Fruit fly (Drosophila melanogaster) whole organism, pupa: Measurements from ENCODE around the gene CG1503.
A peak's percentile ranks its signal among the peaks of the same experiment; 100 is the strongest.

ENCODE experiments used
- CG10348 ChIP-seq: fragments of 200-800 bp; sonication (Bioruptor generic); IDR thresholded peaks from 2 replicates; pipeline ENCODE4 v1.3.6; 2022; ENCODE audit warnings: missing biosample characterization, missing genetic modification characterization
- CG12605 ChIP-seq: fragments of 200-800 bp; sonication (Bioruptor generic); IDR thresholded peaks from 2 replicates; pipeline ENCODE4 v1.3.6; 2022; ENCODE audit warnings: missing biosample characterization, missing genetic modification characterization
- CG13204 ChIP-seq: fragments of 200-800 bp; sonication (Bioruptor generic); optimal IDR thresholded peaks from 2 replicates; lab custom pipeline; 2018; ENCODE audit warnings: missing biosample characterization, mild to moderate bottlenecking, missing genetic modification characterization, moderate library complexity
- CG14655 ChIP-seq: fragments of 200-800 bp; sonication (Bioruptor generic); optimal IDR thresholded peaks from 3 replicates; lab custom pipeline; 2017; ENCODE audit warnings: mild to moderate bottlenecking, missing biosample characterization, missing genetic modification reagents, missing genetic modification characterization
- CG15710 ChIP-seq: fragments of 200-800 bp; sonication (Bioruptor generic); optimal IDR thresholded peaks from 2 replicates; lab custom pipeline; 2018; ENCODE audit warnings: missing biosample characterization, mild to moderate bottlenecking, missing genetic modification characterization, moderate library complexity
- CG17806 ChIP-seq: fragments of 200-800 bp; sonication (Bioruptor generic); optimal IDR thresholded peaks from 2 replicates; lab custom pipeline; 2018; ENCODE audit warnings: missing biosample characterization, mild to moderate bottlenecking, missing genetic modification characterization, moderate library complexity
- CG32121 ChIP-seq: fragments of 200-800 bp; sonication (Bioruptor generic); IDR thresholded peaks from 2 replicates; pipeline ENCODE4 v1.3.6; 2022; ENCODE audit warnings: missing biosample characterization, missing genetic modification characterization
- CG34367 ChIP-seq: fragments of 200-800 bp; sonication (Bioruptor generic); optimal IDR thresholded peaks from 2 replicates; lab custom pipeline; 2018; ENCODE audit warnings: missing biosample characterization, mild to moderate bottlenecking, missing genetic modification characterization
- CG4496 ChIP-seq: fragments of 200-800 bp; sonication (Bioruptor generic); IDR thresholded peaks from 3 replicates; pipeline ENCODE4 v1.3.6; 2022; ENCODE audit warnings: missing biosample characterization, missing genetic modification characterization
- CG8159 ChIP-seq: fragments of 200-800 bp; sonication (Bioruptor generic); optimal IDR thresholded peaks from 3 replicates; lab custom pipeline; 2018; ENCODE audit warnings: missing biosample characterization, mild to moderate bottlenecking, missing genetic modification characterization, moderate library complexity
- CG8301 ChIP-seq: fragments of 200-800 bp; sonication (Bioruptor generic); optimal IDR thresholded peaks from 2 replicates; lab custom pipeline; 2018; ENCODE audit warnings: missing biosample characterization, mild to moderate bottlenecking, missing genetic modification characterization
- CG9948 ChIP-seq: fragments of 200-800 bp; sonication (Bioruptor generic); optimal IDR thresholded peaks from 2 replicates; lab custom pipeline; 2018; ENCODE audit warnings: missing biosample characterization, mild to moderate bottlenecking, missing genetic modification characterization, moderate library complexity
- D1 ChIP-seq: fragments of 200-800 bp; sonication (Bioruptor generic); optimal IDR thresholded peaks from 2 replicates; lab custom pipeline; 2018; ENCODE audit warnings: missing biosample characterization, mild to moderate bottlenecking, missing genetic modification characterization, moderate library complexity
- EcR ChIP-seq: fragments of 200-800 bp; sonication (Bioruptor generic); optimal IDR thresholded peaks from 3 replicates; lab custom pipeline; 2019; ENCODE audit warnings: missing biosample characterization, missing genetic modification characterization, mild to moderate bottlenecking, moderate library complexity, missing genetic modification reagents
- Ets98B ChIP-seq: fragments of 200-800 bp; sonication (Bioruptor generic); IDR thresholded peaks from 2 replicates; pipeline ENCODE4 v1.3.6; 2022; ENCODE audit warnings: missing biosample characterization, missing genetic modification characterization
- Pif1A ChIP-seq: fragments of 200-800 bp; sonication (Bioruptor generic); optimal IDR thresholded peaks from 3 replicates; lab custom pipeline; 2016; ENCODE audit warnings: missing biosample characterization, missing genetic modification characterization
- Pif1B ChIP-seq: fragments of 200-800 bp; sonication (Bioruptor generic); optimal IDR thresholded peaks from 3 replicates; lab custom pipeline; 2016; ENCODE audit warnings: missing biosample characterization, missing genetic modification characterization
- Snoo ChIP-seq: fragments of 200-800 bp; sonication (Bioruptor generic); optimal IDR thresholded peaks from 3 replicates; lab custom pipeline; 2017; ENCODE audit warnings: missing biosample characterization, mild to moderate bottlenecking, missing genetic modification characterization, inconsistent platforms
- fd96Ca ChIP-seq: fragments of 200-800 bp; sonication (Bioruptor generic); IDR thresholded peaks from 3 replicates; pipeline ENCODE4 v1.3.6; 2022; ENCODE audit warnings: missing biosample characterization, missing genetic modification characterization
- gl ChIP-seq: fragments of 200-800 bp; sonication (Bioruptor generic); optimal IDR thresholded peaks from 2 replicates; lab custom pipeline; 2018; ENCODE audit warnings: missing biosample characterization, mild to moderate bottlenecking, missing genetic modification characterization
- rn ChIP-seq: fragments of 200-800 bp; sonication (Bioruptor generic); IDR thresholded peaks from 2 replicates; pipeline ENCODE4 v1.3.6; 2022; ENCODE audit warnings: missing biosample characterization, missing genetic modification characterization

Gene CG1503

DNA sequence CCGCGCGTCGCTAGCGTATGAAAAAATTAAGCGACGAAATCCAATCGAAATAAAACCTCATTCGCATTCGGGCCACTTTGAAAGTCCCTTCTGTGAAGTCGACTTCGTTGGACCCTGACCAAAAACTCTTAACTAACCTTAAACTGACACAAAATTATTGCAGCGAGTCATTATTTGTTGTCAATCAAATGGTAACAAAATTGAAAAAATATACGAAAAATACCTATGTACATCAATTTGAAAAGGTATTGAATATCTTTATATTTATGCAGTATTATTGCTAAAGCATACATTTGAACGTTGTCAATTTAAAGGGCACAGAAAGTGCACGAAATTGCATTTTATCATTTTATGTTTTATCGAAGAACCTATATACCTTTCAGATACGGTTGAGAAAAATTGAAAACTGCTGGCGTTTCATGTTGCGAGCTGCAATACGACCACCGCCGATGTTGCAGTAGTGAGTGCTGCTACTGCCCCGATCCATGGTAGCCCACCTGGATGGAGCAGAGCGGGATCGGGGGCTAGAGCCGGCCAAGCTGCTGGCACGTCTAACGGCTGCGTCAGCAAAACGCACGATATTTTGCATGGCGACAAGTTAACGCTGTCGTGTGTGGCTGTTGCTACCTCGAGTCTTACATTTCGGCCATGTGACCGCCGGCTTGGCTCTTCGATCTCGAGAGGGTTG lies 32.4 kb downstream of the CG1503 start:
- TF ChIP-seq Pif1A (GFP tag; lab: Kevin White, UChicago), result peak; percentile 31
- peak; percentile 55 for TF ChIP-seq CG8159
- TF ChIP-seq Snoo, result no peak
- TF ChIP-seq CG15710 (tag; lab: Kevin White, UChicago), result peak; percentile 58
- TF ChIP-seq D1 (tag; lab: Kevin White, UChicago), result no peak
- peak; percentile 68 for TF ChIP-seq CG14655
- peak; percentile 48 for TF ChIP-seq Pif1B
- peak; percentile 63 for TF ChIP-seq CG8301 (tag; lab: Kevin White, UChicago)
- TF ChIP-seq CG9948, result peak; percentile 67
- TF ChIP-seq EcR (GFP tag; lab: Kevin White, UChicago), result no peak
- TF ChIP-seq CG17806, result peak; percentile 43
- TF ChIP-seq gl (tag; lab: Kevin White, UChicago), result no peak
- peak; percentile 40 for TF ChIP-seq CG34367 (tag; lab: Kevin White, UChicago)
- TF ChIP-seq rn (GFP tag; lab: Robert Waterston, UW), result no peak
- no peak for TF ChIP-seq CG12605 (GFP tag; lab: Robert Waterston, UW)

DNA sequence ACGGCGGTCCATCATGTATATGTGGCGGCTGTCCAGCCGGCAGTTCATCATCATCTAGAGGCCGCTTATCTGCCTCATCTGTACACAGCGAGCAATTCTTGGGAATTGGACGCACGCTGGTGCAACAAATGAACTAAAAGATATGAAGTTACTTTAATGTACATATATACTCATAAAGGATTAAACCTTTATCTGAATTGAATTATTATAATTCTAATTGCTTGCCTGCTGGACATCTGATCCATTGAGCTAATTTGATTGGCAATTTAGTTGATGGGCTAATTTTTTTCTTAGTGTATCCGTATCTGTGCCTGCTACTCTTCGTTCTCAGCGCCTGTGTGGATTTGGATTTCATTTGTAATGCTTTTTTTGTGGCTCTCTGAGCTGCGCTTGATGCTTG lies 33.2 kb downstream of the CG1503 start:
- TF ChIP-seq Ets98B (GFP tag; lab: Robert Waterston, UW) (peak; percentile 88), CG32121 (GFP tag; lab: Robert Waterston, UW) (peak; percentile 92), CG14655 (peak; percentile 94), Snoo (peak; percentile 79), CG10348 (peak; percentile 66; the same call in 1 of the 2 replicates), rn (GFP tag; lab: Robert Waterston, UW) (0 out of 2 replicates have a peak, but pooled peaks have one; percentile 45), D1 (tag; lab: Kevin White, UChicago) (peak; percentile 79), fd96Ca (GFP tag; lab: Robert Waterston, UW) (peak; percentile 92), CG4496 (peak; percentile 90), CG13204 (GFP tag; lab: Kevin White, UChicago) (peak; percentile 79), CG8159 (peak; percentile 91), EcR (GFP tag; lab: Kevin White, UChicago) (peak; percentile 89), CG15710 (tag; lab: Kevin White, UChicago) (peak; percentile 89), CG9948 (peak; percentile 90), Pif1B (peak; percentile 87), Pif1A (GFP tag; lab: Kevin White, UChicago) (peak; percentile 88), CG8301 (tag; lab: Kevin White, UChicago) (peak; percentile 93), CG12605 (GFP tag; lab: Robert Waterston, UW) (peak; percentile 66; the same call in 1 of the 2 replicates), CG34367 (tag; lab: Kevin White, UChicago) (peak; percentile 88), CG17806 (peak; percentile 90), gl (tag; lab: Kevin White, UChicago) (peak; percentile 82)
- TF ChIP-seq, all 21 proteins: peak for 21

DNA sequence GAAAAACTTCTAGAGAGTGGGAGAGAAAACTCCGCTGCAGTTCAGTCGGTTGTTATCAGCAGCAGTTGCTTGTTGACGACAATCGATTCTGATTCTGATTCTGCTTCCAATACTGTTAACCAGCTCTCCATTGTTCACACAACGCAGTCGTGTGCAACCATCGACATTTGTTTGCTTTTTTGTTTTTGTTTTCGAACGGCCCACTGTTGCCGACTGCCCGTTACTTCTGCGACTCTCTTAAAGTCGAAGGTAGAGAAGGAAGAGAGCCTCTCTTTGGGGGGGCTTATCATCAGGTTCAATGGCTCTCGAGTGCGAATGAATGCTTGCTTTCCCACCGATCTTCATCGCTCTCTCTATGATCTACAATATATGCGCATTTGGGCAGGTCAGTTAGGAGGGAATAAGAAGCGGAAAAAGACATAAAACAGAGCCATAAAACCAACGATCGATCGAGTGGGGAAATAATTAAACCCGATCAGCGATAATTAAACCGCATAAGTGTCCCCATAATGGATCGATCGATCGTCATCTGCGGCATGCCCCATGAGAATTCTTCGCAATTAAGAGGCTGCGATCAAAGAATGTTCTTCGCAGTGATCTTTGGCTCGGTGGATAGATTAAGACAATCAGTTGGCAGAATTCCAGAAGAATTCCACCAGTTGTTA lies 34.3 kb downstream of the CG1503 start:
- no peak for TF ChIP-seq D1 (tag; lab: Kevin White, UChicago)
- TF ChIP-seq Ets98B (GFP tag; lab: Robert Waterston, UW), result no peak; the same call in 1 of the 2 replicates
- TF ChIP-seq CG15710 (tag; lab: Kevin White, UChicago), result peak; percentile 16
- peak; percentile 16 for TF ChIP-seq Pif1A (GFP tag; lab: Kevin White, UChicago)
- no peak for TF ChIP-seq CG8159
- TF ChIP-seq CG32121 (GFP tag; lab: Robert Waterston, UW), result no peak
- no peak for TF ChIP-seq Snoo
- TF ChIP-seq rn (GFP tag; lab: Robert Waterston, UW), result no peak
- TF ChIP-seq CG10348, result no peak
- no peak for TF ChIP-seq Pif1B
- no peak for TF ChIP-seq CG9948
- no peak for TF ChIP-seq CG8301 (tag; lab: Kevin White, UChicago)
- TF ChIP-seq CG12605 (GFP tag; lab: Robert Waterston, UW), result 0 out of 2 replicates have a peak, but pooled peaks have one; percentile 29
- no peak for TF ChIP-seq CG14655
- TF ChIP-seq CG4496, result peak; percentile 45; the same call in 1 of the 3 replicates
- peak; percentile 72 for TF ChIP-seq gl (tag; lab: Kevin White, UChicago)
- peak; percentile 67 for TF ChIP-seq CG13204 (GFP tag; lab: Kevin White, UChicago)
- TF ChIP-seq CG34367 (tag; lab: Kevin White, UChicago), result no peak
- peak; percentile 96 for TF ChIP-seq EcR (GFP tag; lab: Kevin White, UChicago)
- no peak for TF ChIP-seq CG17806
- TF ChIP-seq fd96Ca (GFP tag; lab: Robert Waterston, UW), result no peak

DNA sequence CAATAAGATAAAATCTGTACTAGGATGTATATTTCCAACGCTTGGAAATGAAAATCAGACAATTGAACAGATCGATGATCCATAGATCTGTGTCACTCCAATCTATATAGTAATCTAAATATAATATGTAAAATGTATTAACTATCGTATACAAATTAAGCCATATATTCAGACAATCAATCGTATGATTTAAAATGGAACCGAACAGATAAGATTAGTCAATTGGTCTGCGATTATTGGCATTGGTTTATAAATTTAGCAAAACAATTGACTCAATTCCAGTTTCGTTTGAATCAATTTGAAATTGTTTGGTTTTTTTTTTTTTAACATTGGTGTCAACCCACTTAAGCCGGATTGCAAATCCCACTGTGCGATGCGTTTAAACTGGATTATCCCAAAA lies 38.3 kb downstream of the CG1503 start:
- peak; percentile 14 for TF ChIP-seq CG34367 (tag; lab: Kevin White, UChicago)
- no peak for TF ChIP-seq CG13204 (GFP tag; lab: Kevin White, UChicago)
- TF ChIP-seq CG17806, result peak; percentile 22
- no peak for TF ChIP-seq Pif1A (GFP tag; lab: Kevin White, UChicago)
- peak; percentile 58 for TF ChIP-seq CG8159
- no peak for TF ChIP-seq gl (tag; lab: Kevin White, UChicago)
- peak; percentile 18 for TF ChIP-seq CG8301 (tag; lab: Kevin White, UChicago)
- TF ChIP-seq CG14655, result peak; percentile 59
- TF ChIP-seq Ets98B (GFP tag; lab: Robert Waterston, UW), result peak; percentile 23; the same call in 1 of the 2 replicates
- no peak for TF ChIP-seq EcR (GFP tag; lab: Kevin White, UChicago)
- TF ChIP-seq CG15710 (tag; lab: Kevin White, UChicago), result peak; percentile 20
- peak; percentile 43 for TF ChIP-seq Snoo
- peak; percentile 15 for TF ChIP-seq Pif1B
- peak; percentile 28; the same call in 1 of the 2 replicates for TF ChIP-seq CG32121 (GFP tag; lab: Robert Waterston, UW)
- TF ChIP-seq rn (GFP tag; lab: Robert Waterston, UW), result no peak
- no peak for TF ChIP-seq D1 (tag; lab: Kevin White, UChicago)
- no peak for TF ChIP-seq CG12605 (GFP tag; lab: Robert Waterston, UW)
- TF ChIP-seq CG9948, result peak; percentile 41
- TF ChIP-seq CG4496, result peak; percentile 67
- 0 out of 3 replicates have a peak, but pooled peaks have one; percentile 24 for TF ChIP-seq fd96Ca (GFP tag; lab: Robert Waterston, UW)
- TF ChIP-seq CG10348, result no peak
